Worm (Caenorhabditis elegans) whole organism, midembryonic: ENCODE results near the gene C17F4.11.

Source experiments
- T22C8.4 ChIP-seq: fragments of 200-800 bp; sonication (Bioruptor generic); IDR thresholded peaks from 2 replicates; pipeline ENCODE4 v1.3.6; 2022; ENCODE audit warnings: missing genetic modification characterization, missing compliant biosample characterization
- cog-1 ChIP-seq: sonication (generic microtip); optimal IDR thresholded peaks from 2 replicates; lab custom pipeline; 2016; ENCODE audit warnings: missing genetic modification characterization, missing compliant biosample characterization
- flt-1 ChIP-seq: fragments of 200-800 bp; sonication (Bioruptor generic); IDR thresholded peaks from 2 replicates; pipeline ENCODE4 v1.3.6; 2022; ENCODE audit warnings: missing genetic modification characterization, missing compliant biosample characterization
- klf-2 ChIP-seq: fragments of 200-800 bp; sonication (Bioruptor generic); conservative IDR thresholded peaks from 2 replicates; pipeline ENCODE4 v1.3.6; 2022; ENCODE audit warnings: missing genetic modification reagents, missing genetic modification characterization, missing compliant biosample characterization
- med-1 ChIP-seq: sonication (generic microtip); optimal IDR thresholded peaks from 2 replicates; lab custom pipeline; 2017; ENCODE audit warnings: missing genetic modification characterization, mild to moderate bottlenecking, missing compliant biosample characterization, antibody characterized with exemption, missing genetic modification reagents; ENCODE audit not compliant: insufficient read depth
- ref-1 ChIP-seq: fragments of 200-800 bp; sonication (Bioruptor generic); conservative IDR thresholded peaks from 2 replicates; pipeline ENCODE4 v1.3.6; 2022; ENCODE audit warnings: missing genetic modification reagents, missing genetic modification characterization, missing compliant biosample characterization
- tab-1 ChIP-seq: fragments of 200-800 bp; sonication (Bioruptor generic); IDR thresholded peaks from 2 replicates; pipeline ENCODE4 v1.3.6; 2022; ENCODE audit warnings: missing genetic modification characterization, missing compliant biosample characterization
- ztf-23 ChIP-seq: fragments of 200-800 bp; sonication (Bioruptor generic); IDR thresholded peaks from 2 replicates; pipeline ENCODE4 v1.3.6; 2022; ENCODE audit warnings: missing genetic modification reagents, missing genetic modification characterization, missing compliant biosample characterization
- ztf-29 ChIP-seq: fragments of 200-800 bp; sonication (Bioruptor generic); IDR thresholded peaks from 2 replicates; pipeline ENCODE4 v1.3.6; 2022; ENCODE audit warnings: missing genetic modification reagents, missing genetic modification characterization, missing compliant biosample characterization

ce11 chrII:3222686-3223085 is 14.6 kb upstream of the C17F4.11 start, which contains the start of gene ZC239.13:
- no peak for TF ChIP-seq cog-1 (tag; lab: Kevin White, UChicago)
- TF ChIP-seq ztf-23 (GFP tag; lab: Robert Waterston, UW) = no peak
- TF ChIP-seq ztf-29 (GFP tag; lab: Robert Waterston, UW) = no peak
- no peak for TF ChIP-seq ref-1
- no peak for TF ChIP-seq klf-2 (GFP tag; lab: Robert Waterston, UW)
- TF ChIP-seq T22C8.4 (GFP tag; lab: Robert Waterston, UW) = no peak
- no peak for TF ChIP-seq tab-1 (GFP tag; lab: Robert Waterston, UW)
- TF ChIP-seq med-1 (GFP tag; lab: Kevin White, UChicago) = no peak
- no peak for TF ChIP-seq flt-1 (GFP tag; lab: Robert Waterston, UW)
